Worm (Caenorhabditis elegans) whole organism, L1 larva: ENCODE measurements around the gene C34C12.1.

Source experiments
- alr-1 ChIP-seq: fragments of 200-800 bp; sonication (Bioruptor generic); optimal IDR thresholded peaks from 2 replicates; lab custom pipeline; 2018; ENCODE audit warnings: borderline replicate concordance, mild to moderate bottlenecking, missing genetic modification characterization, missing compliant biosample characterization
- aly-2 ChIP-seq: fragments of 150-350 bp; optimal IDR thresholded peaks from 2 replicates; lab custom pipeline; 2014; ENCODE audit warnings: missing biosample characterization, missing genetic modification characterization
- ceh-82 ChIP-seq, 3 experiments: fragments of 150-350 bp in 1 of 3; sonication (generic microtip) in 2 of 3; optimal IDR thresholded peaks; 2 replicates each; lab custom pipeline; 2014 to 2017; ENCODE audit warnings: missing biosample characterization in 3 of 3, missing genetic modification characterization in 3 of 3
- efl-1 ChIP-seq, 4 experiments: fragments of 150-350 bp; optimal IDR thresholded peaks in 3 of 4; peaks in 1 of 4; 1 replicate in 1 of 4; 2 replicates in 3 of 4; lab custom pipeline; 2014; ENCODE audit warnings: missing biosample characterization in 2 of 4, missing genetic modification characterization in 2 of 4, missing genetic modification reagents in 2 of 4
- elt-3 ChIP-seq, 6 experiments: fragments of 150-350 bp in 1 of 6; sonication (generic microtip); optimal IDR thresholded peaks; 2 replicates each; lab custom pipeline; 2017 to 2018; ENCODE audit warnings: missing biosample characterization in 6 of 6, missing genetic modification characterization in 6 of 6, inconsistent platforms in 1 of 6
- lin-13 ChIP-seq: fragments of 150-350 bp; optimal IDR thresholded peaks from 2 replicates; lab custom pipeline; 2014; ENCODE audit warnings: missing biosample characterization, missing genetic modification reagents, missing genetic modification characterization
- lin-35 ChIP-seq, 2 experiments: fragments of 150-350 bp; optimal IDR thresholded peaks; 2 replicates each; lab custom pipeline; 2014; ENCODE audit warnings: missing biosample characterization in 2 of 2, missing genetic modification characterization in 2 of 2, missing genetic modification reagents in 2 of 2
- lin-39 ChIP-seq: fragments of 150-350 bp; optimal IDR thresholded peaks from 2 replicates; lab custom pipeline; 2014; ENCODE audit warnings: missing biosample characterization, missing genetic modification reagents, missing genetic modification characterization
- lsy-2 ChIP-seq, 2 experiments: fragments of 150-350 bp; optimal IDR thresholded peaks; 2 replicates each; lab custom pipeline; 2014; ENCODE audit warnings: missing biosample characterization in 2 of 2, missing genetic modification characterization in 2 of 2
- mdl-1 ChIP-seq, 2 experiments: fragments of 150-350 bp; optimal IDR thresholded peaks; 2 replicates each; lab custom pipeline; 2014 to 2017; ENCODE audit warnings: missing biosample characterization in 2 of 2, missing genetic modification characterization in 2 of 2, inconsistent platforms in 1 of 2
- unc-130 ChIP-seq: fragments of 150-350 bp; optimal IDR thresholded peaks from 2 replicates; lab custom pipeline; 2017; ENCODE audit warnings: missing biosample characterization, missing genetic modification characterization, inconsistent platforms
- xbp-1 ChIP-seq: sonication (generic microtip); optimal IDR thresholded peaks from 2 replicates; lab custom pipeline; 2016; ENCODE audit warnings: missing genetic modification characterization, missing compliant biosample characterization

DNA sequence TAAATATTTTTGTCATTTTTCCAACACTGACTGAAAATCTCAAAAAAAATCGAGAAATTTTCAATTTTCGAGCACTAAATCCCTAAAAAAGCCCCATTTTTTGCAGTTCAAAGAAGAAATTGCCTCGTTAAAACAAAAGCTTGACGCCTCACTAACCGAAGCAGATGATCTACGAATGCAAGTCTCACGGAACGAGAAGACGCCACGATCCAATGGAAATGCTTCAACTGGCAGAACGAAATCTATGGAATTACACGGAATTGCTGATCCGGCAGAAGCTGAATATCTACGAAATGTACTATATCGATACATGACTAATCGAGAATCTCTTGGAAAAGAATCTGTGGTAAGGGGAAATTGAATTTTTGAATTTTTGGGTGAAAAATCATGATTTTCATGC lies 30.2 kb upstream of the C34C12.1 start:
- TF ChIP-seq lsy-2 (tag; optimal IDR thresholded peaks at IDR 0.05; lab: Kevin White, UChicago) (no peak), elt-3 (tag; optimal IDR thresholded peaks at IDR 0.05; lab: Kevin White, UChicago) (no peak), alr-1 (tag; lab: Kevin White, UChicago) (no peak), efl-1 (optimal IDR thresholded peaks at IDR 0.05; lab: Kevin White, UChicago) (no peak), efl-1 (GFP tag; optimal IDR thresholded peaks at IDR 0.05 in 1 of 2; lab: Kevin White, UChicago) (no peak), mdl-1 (tag; optimal IDR thresholded peaks at IDR 0.05; lab: Kevin White, UChicago) (no peak), unc-130 (no peak), aly-2 (tag; lab: Kevin White, UChicago) (no peak), ceh-82 (tag; optimal IDR thresholded peaks at IDR 0.05; lab: Kevin White, UChicago) (no peak), lin-39 (tag; lab: Kevin White, UChicago) (no peak), lin-35 (GFP tag; optimal IDR thresholded peaks at IDR 0.05; lab: Kevin White, UChicago) (no peak), xbp-1 (tag; lab: Kevin White, UChicago) (no peak), lin-13 (no peak)
